Fruit fly (Drosophila melanogaster) Kc167 (cell line): ENCODE data around the gene rsh.

Source experiments
- Sin3A ChIP-seq: fragments of >200 bp; optimal IDR thresholded peaks from 2 replicates; lab custom pipeline; 2018; ENCODE audit warnings: missing external identifiers
- insv ChIP-seq: fragments of >200 bp; optimal IDR thresholded peaks from 3 replicates; lab custom pipeline; 2018; ENCODE audit warnings: missing external identifiers

dm6 chrX:12947670-12948069 lies 40.7 kb upstream of the rsh start:
- TF ChIP-seq insv (no peak), Sin3A (lab: Kevin White, UChicago) (no peak)
